Fruit fly (Drosophila melanogaster) Kc167 (cell line): ENCODE results near the gene Cyp311a1.

Experiments used
- Myc ChIP-seq: fragments of >200 bp; optimal IDR thresholded peaks from 2 replicates; lab custom pipeline; 2017; ENCODE audit warnings: missing external identifiers
- Sin3A ChIP-seq: fragments of >200 bp; optimal IDR thresholded peaks from 2 replicates; lab custom pipeline; 2018; ENCODE audit warnings: missing external identifiers
- h ChIP-seq: fragments of >200 bp; optimal IDR thresholded peaks from 3 replicates; lab custom pipeline; 2018; ENCODE audit warnings: missing external identifiers
- insv ChIP-seq: fragments of >200 bp; optimal IDR thresholded peaks from 3 replicates; lab custom pipeline; 2018; ENCODE audit warnings: missing external identifiers
- psq ChIP-seq: fragments of >200 bp; optimal IDR thresholded peaks from 2 replicates; lab custom pipeline; 2017; ENCODE audit warnings: missing external identifiers
- ttk ChIP-seq: sonication (Bioruptor generic); optimal IDR thresholded peaks from 2 replicates; lab custom pipeline; 2017; ENCODE audit warnings: missing external identifiers

- TF ChIP-seq Sin3A (lab: Kevin White, UChicago) = no peak
- no peak for TF ChIP-seq ttk (lab: Kevin White, UChicago)
- TF ChIP-seq psq = no peak
- TF ChIP-seq Myc (lab: Kevin White, UChicago) = no peak
- no peak for TF ChIP-seq insv (lab: Kevin White, UChicago)
- TF ChIP-seq h (lab: Kevin White, UChicago) = no peak
These were observed 38.6 kb downstream of the Cyp311a1 start, which contains the start of gene CG18130 for dm6 chrX:11992668-11993067.
